Worm (Caenorhabditis elegans) whole organism, L3 larva: Measurements from ENCODE around the gene F46H5.2.

ENCODE experiments used
- R02D3.7 ChIP-seq: fragments of 150-350 bp; optimal IDR thresholded peaks from 2 replicates; lab custom pipeline; 2014; ENCODE audit warnings: missing biosample characterization, missing genetic modification characterization
- ZK546.5 ChIP-seq: sonication (generic microtip); optimal IDR thresholded peaks from 2 replicates; lab custom pipeline; 2017; ENCODE audit warnings: missing biosample characterization, missing genetic modification characterization
- aly-2 ChIP-seq: fragments of 150-350 bp; optimal IDR thresholded peaks from 2 replicates; lab custom pipeline; 2014; ENCODE audit warnings: missing biosample characterization, missing genetic modification characterization
- ama-1 ChIP-seq: fragments of 150-350 bp; optimal IDR thresholded peaks from 2 replicates; lab custom pipeline; 2018
- ceh-16 ChIP-seq: sonication (generic microtip); optimal IDR thresholded peaks from 2 replicates; lab custom pipeline; 2017; ENCODE audit warnings: missing biosample characterization, missing genetic modification characterization
- ceh-28 ChIP-seq: fragments of 150-350 bp; optimal IDR thresholded peaks from 2 replicates; lab custom pipeline; 2014; ENCODE audit warnings: missing biosample characterization, missing genetic modification reagents, missing genetic modification characterization
- ceh-82 ChIP-seq: fragments of 150-350 bp; optimal IDR thresholded peaks from 2 replicates; lab custom pipeline; 2014; ENCODE audit warnings: missing biosample characterization, missing genetic modification characterization
- ceh-9 ChIP-seq: sonication (generic microtip); optimal IDR thresholded peaks from 2 replicates; lab custom pipeline; 2018; ENCODE audit warnings: missing biosample characterization, missing genetic modification characterization
- egl-27 ChIP-seq: sonication (generic microtip); optimal IDR thresholded peaks from 4 replicates; lab custom pipeline; 2017; ENCODE audit warnings: missing biosample characterization, missing genetic modification reagents, missing genetic modification characterization
- egl-5 ChIP-seq: fragments of 150-350 bp; optimal IDR thresholded peaks from 2 replicates; lab custom pipeline; 2017; ENCODE audit warnings: missing biosample characterization, missing genetic modification reagents, missing genetic modification characterization, inconsistent platforms
- elt-3 ChIP-seq, 3 experiments: fragments of 150-350 bp in 1 of 3; sonication (generic microtip) in 2 of 3; optimal IDR thresholded peaks; 2 replicates in 2 of 3; 4 replicates in 1 of 3; lab custom pipeline; 2014 to 2017; ENCODE audit warnings: missing biosample characterization in 3 of 3, missing genetic modification characterization in 3 of 3
- hmg-11 ChIP-seq: sonication (generic microtip); optimal IDR thresholded peaks from 2 replicates; lab custom pipeline; 2016; ENCODE audit warnings: missing genetic modification characterization, missing compliant biosample characterization
- lin-15B ChIP-seq: fragments of 150-350 bp; optimal IDR thresholded peaks from 2 replicates; lab custom pipeline; 2014; ENCODE audit warnings: missing biosample characterization, missing genetic modification characterization
- lin-39 ChIP-seq: fragments of 150-350 bp; optimal IDR thresholded peaks from 2 replicates; lab custom pipeline; 2018; ENCODE audit warnings: missing biosample characterization, missing genetic modification reagents, missing genetic modification characterization
- mdl-1 ChIP-seq: fragments of 150-350 bp; optimal IDR thresholded peaks from 2 replicates; lab custom pipeline; 2014; ENCODE audit warnings: missing biosample characterization, missing genetic modification characterization
- mml-1 ChIP-seq: fragments of 150-350 bp; sonication (generic microtip); optimal IDR thresholded peaks from 3 replicates; lab custom pipeline; 2014; ENCODE audit warnings: missing biosample characterization, missing genetic modification characterization
- nfya-1 ChIP-seq: sonication (generic microtip); optimal IDR thresholded peaks from 2 replicates; lab custom pipeline; 2017; ENCODE audit warnings: missing genetic modification characterization, mild to moderate bottlenecking, missing compliant biosample characterization, antibody characterized with exemption, moderate library complexity; ENCODE audit not compliant: insufficient read depth
- nhr-11 ChIP-seq: fragments of 150-350 bp; optimal IDR thresholded peaks from 2 replicates; lab custom pipeline; 2014; ENCODE audit warnings: missing biosample characterization, missing genetic modification characterization
- nhr-25 ChIP-seq: sonication (generic microtip); optimal IDR thresholded peaks from 2 replicates; lab custom pipeline; 2017; ENCODE audit warnings: missing biosample characterization, missing genetic modification characterization
- nhr-67 ChIP-seq: fragments of 150-350 bp; optimal IDR thresholded peaks from 2 replicates; lab custom pipeline; 2014; ENCODE audit warnings: missing biosample characterization, missing genetic modification characterization
- nhr-76 ChIP-seq: fragments of 150-350 bp; sonication (generic microtip); optimal IDR thresholded peaks from 5 replicates; lab custom pipeline; 2014; ENCODE audit warnings: missing biosample characterization, missing genetic modification characterization
- pha-4 ChIP-seq: fragments of 150-350 bp; optimal IDR thresholded peaks from 2 replicates; lab custom pipeline; 2014; ENCODE audit warnings: missing biosample characterization, missing genetic modification reagents, missing genetic modification characterization
- pqm-1 ChIP-seq: fragments of 150-350 bp; optimal IDR thresholded peaks from 2 replicates; lab custom pipeline; 2017; ENCODE audit warnings: missing biosample characterization, missing genetic modification characterization, inconsistent platforms
- skn-1 ChIP-seq: fragments of 150-350 bp; optimal IDR thresholded peaks from 2 replicates; lab custom pipeline; 2014; ENCODE audit warnings: missing biosample characterization, missing genetic modification characterization
- snpc-4 ChIP-seq: fragments of 150-350 bp; optimal IDR thresholded peaks from 2 replicates; lab custom pipeline; 2014; ENCODE audit warnings: missing biosample characterization, missing genetic modification characterization
- unc-39 ChIP-seq: sonication (generic microtip); optimal IDR thresholded peaks from 4 replicates; lab custom pipeline; 2017; ENCODE audit warnings: missing biosample characterization, missing genetic modification characterization
- zag-1 ChIP-seq: fragments of 150-350 bp; optimal IDR thresholded peaks from 2 replicates; lab custom pipeline; 2014; ENCODE audit warnings: missing biosample characterization, missing genetic modification characterization
- ztf-4 ChIP-seq: fragments of 150-350 bp; optimal IDR thresholded peaks from 2 replicates; lab custom pipeline; 2014; ENCODE audit warnings: missing biosample characterization, missing genetic modification characterization

F46H5.2 gene

ce11 chrX:7265348-7265747, at the start of gene F46H5.2:
TSS of gene F46H5.2 (plus strand) at chrX:7265648.
- TF ChIP-seq ceh-82 (tag; lab: Kevin White, UChicago) (no peak), nhr-67 (tag; lab: Kevin White, UChicago) (no peak), nhr-25 (no peak), zag-1 (tag; lab: Kevin White, UChicago) (no peak), nhr-11 (tag; lab: Kevin White, UChicago) (no peak), aly-2 (tag; lab: Kevin White, UChicago) (no peak), pqm-1 (tag; lab: Kevin White, UChicago) (no peak), lin-39 (tag; lab: Kevin White, UChicago) (no peak), skn-1 (tag; lab: Kevin White, UChicago) (no peak), R02D3.7 (tag; lab: Kevin White, UChicago) (no peak), egl-27 (tag; lab: Kevin White, UChicago) (no peak), elt-3 (tag; optimal IDR thresholded peaks at IDR 0.05; lab: Kevin White, UChicago) (no peak)

- TF ChIP-seq pha-4 (tag; lab: Kevin White, UChicago) (no peak), hmg-11 (tag; lab: Kevin White, UChicago) (peak; percentile 12), nhr-67 (tag; lab: Kevin White, UChicago) (no peak), nfya-1 (tag; lab: Kevin White, UChicago) (peak; percentile 9), lin-39 (tag; lab: Kevin White, UChicago) (peak; percentile 31), nhr-25 (no peak)
Measured at ce11 chrX:7217704-7218479, 47.6 kb upstream of the F46H5.2 start, which contains the start of gene syd-9. TSS of gene syd-9 (plus strand) at chrX:7218097.

ce11 chrX:7220209-7220608, 45.2 kb upstream of the F46H5.2 start:
- TF ChIP-seq mml-1 (tag; lab: Kevin White, UChicago), result no peak
- no peak for TF ChIP-seq zag-1 (tag; lab: Kevin White, UChicago)
- TF ChIP-seq unc-39 (tag; lab: Kevin White, UChicago), result no peak
- TF ChIP-seq ceh-82 (tag; lab: Kevin White, UChicago), result no peak
- no peak for TF ChIP-seq hmg-11 (tag; lab: Kevin White, UChicago)
- TF ChIP-seq nhr-25, result no peak
- no peak for TF ChIP-seq ceh-28 (tag; lab: Kevin White, UChicago)
- no peak for TF ChIP-seq elt-3 (tag; optimal IDR thresholded peaks at IDR 0.05; lab: Kevin White, UChicago)
- no peak for TF ChIP-seq nhr-67 (tag; lab: Kevin White, UChicago)
- TF ChIP-seq nfya-1 (tag; lab: Kevin White, UChicago), result no peak
- no peak for TF ChIP-seq nhr-76 (tag; lab: Kevin White, UChicago)
- TF ChIP-seq ama-1 (lab: Kevin White, UChicago), result no peak
- no peak for TF ChIP-seq ceh-9
- no peak for TF ChIP-seq nhr-11 (tag; lab: Kevin White, UChicago)
- TF ChIP-seq R02D3.7 (tag; lab: Kevin White, UChicago), result no peak
- no peak for TF ChIP-seq mdl-1 (tag; lab: Kevin White, UChicago)
- TF ChIP-seq lin-15B (tag; lab: Kevin White, UChicago), result no peak
- TF ChIP-seq ZK546.5 (tag; lab: Kevin White, UChicago), result no peak
- TF ChIP-seq pqm-1 (tag; lab: Kevin White, UChicago), result no peak

- TF ChIP-seq nfya-1 (tag; lab: Kevin White, UChicago) (peak; percentile 44), egl-5 (tag; lab: Kevin White, UChicago) (no peak), lin-39 (tag; lab: Kevin White, UChicago) (peak; percentile 63), aly-2 (tag; lab: Kevin White, UChicago) (no peak), elt-3 (tag; optimal IDR thresholded peaks at IDR 0.05; lab: Kevin White, UChicago) (no peak), snpc-4 (tag; lab: Kevin White, UChicago) (peak; percentile 2), R02D3.7 (tag; lab: Kevin White, UChicago) (no peak)
Measured at ce11 chrX:7222383-7222782, 43.1 kb upstream of the F46H5.2 start.

ce11 chrX:7224510-7224909, 40.9 kb upstream of the F46H5.2 start:
- TF ChIP-seq egl-27 (tag; lab: Kevin White, UChicago) (no peak), ceh-16 (tag; lab: Kevin White, UChicago) (no peak), ztf-4 (tag; lab: Kevin White, UChicago) (no peak)
- TF ChIP-seq, all 47 proteins: peak for 0

- TF ChIP-seq ztf-4 (tag; lab: Kevin White, UChicago) (no peak), mml-1 (tag; lab: Kevin White, UChicago) (no peak), egl-5 (tag; lab: Kevin White, UChicago) (peak; percentile 63)
Measured at ce11 chrX:7225028-7225427, 40.4 kb upstream of the F46H5.2 start.
